Worm (Caenorhabditis elegans): Measurements from ENCODE around the gene F43C9.1.

DNA sequence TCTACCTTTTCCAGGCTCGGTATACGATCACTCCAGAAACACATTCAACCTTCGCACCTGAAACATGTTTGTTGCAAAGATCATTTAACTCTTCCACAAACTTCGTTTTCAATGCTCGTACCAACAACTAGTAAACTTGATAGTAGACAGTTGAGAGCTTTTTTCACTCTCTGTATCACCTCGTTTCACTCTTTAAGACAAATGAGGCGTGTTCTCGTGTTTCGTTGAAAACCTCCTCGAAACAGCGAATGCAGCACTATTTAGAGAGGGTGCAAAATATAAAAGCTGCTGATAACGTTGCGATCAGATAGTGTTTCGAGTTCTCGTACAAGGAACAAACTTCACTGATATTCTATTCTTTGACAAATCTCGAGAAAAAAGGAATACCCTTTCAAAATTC lies at the start of gene F43C9.1:
- TF ChIP-seq pha-4 (tag; optimal IDR thresholded peaks at IDR 0.05) (no peak), nfya-1 (tag; optimal IDR thresholded peaks at IDR 0.05) (no peak), lin-11 (tag; optimal IDR thresholded peaks at IDR 0.05) (no peak), ceh-9 (tag; optimal IDR thresholded peaks at IDR 0.05) (no peak), hlh-30 (tag; optimal IDR thresholded peaks at IDR 0.05; ENCODE audit: insufficient read depth) (no peak), npax-4 (tag; optimal IDR thresholded peaks at IDR 0.05) (no peak), nhr-11 (tag; optimal IDR thresholded peaks at IDR 0.05) (no peak), ahr-1 (tag; optimal IDR thresholded peaks at IDR 0.05) (no peak), elt-2 (tag; optimal IDR thresholded peaks at IDR 0.05) (no peak), tbx-2 (tag; optimal IDR thresholded peaks at IDR 0.05) (no peak)

Data from whole organism, late embryonic.